Worm (Caenorhabditis elegans) whole organism, L3 larva: ENCODE results near the gene fat-2.
A peak's percentile ranks its signal among the peaks of the same experiment; 100 is the strongest.

Source experiments
- R02D3.7 ChIP-seq: fragments of 150-350 bp; optimal IDR thresholded peaks from 2 replicates; lab custom pipeline; 2014; ENCODE audit warnings: missing biosample characterization, missing genetic modification characterization
- ZK546.5 ChIP-seq: sonication (generic microtip); optimal IDR thresholded peaks from 2 replicates; lab custom pipeline; 2017; ENCODE audit warnings: missing biosample characterization, missing genetic modification characterization
- aly-2 ChIP-seq: fragments of 150-350 bp; optimal IDR thresholded peaks from 2 replicates; lab custom pipeline; 2014; ENCODE audit warnings: missing biosample characterization, missing genetic modification characterization
- ceh-16 ChIP-seq: sonication (generic microtip); optimal IDR thresholded peaks from 2 replicates; lab custom pipeline; 2017; ENCODE audit warnings: missing biosample characterization, missing genetic modification characterization
- ceh-28 ChIP-seq: fragments of 150-350 bp; optimal IDR thresholded peaks from 2 replicates; lab custom pipeline; 2014; ENCODE audit warnings: missing biosample characterization, missing genetic modification reagents, missing genetic modification characterization
- ceh-82 ChIP-seq: fragments of 150-350 bp; optimal IDR thresholded peaks from 2 replicates; lab custom pipeline; 2014; ENCODE audit warnings: missing biosample characterization, missing genetic modification characterization
- daf-12 ChIP-seq: fragments of 150-350 bp; optimal IDR thresholded peaks from 2 replicates; lab custom pipeline; 2014; ENCODE audit warnings: missing biosample characterization, missing genetic modification reagents, missing genetic modification characterization
- egl-27 ChIP-seq: sonication (generic microtip); optimal IDR thresholded peaks from 4 replicates; lab custom pipeline; 2017; ENCODE audit warnings: missing biosample characterization, missing genetic modification reagents, missing genetic modification characterization
- egl-5 ChIP-seq: fragments of 150-350 bp; optimal IDR thresholded peaks from 2 replicates; lab custom pipeline; 2017; ENCODE audit warnings: missing biosample characterization, missing genetic modification reagents, missing genetic modification characterization, inconsistent platforms
- elt-1 ChIP-seq: fragments of 150-350 bp; optimal IDR thresholded peaks from 2 replicates; lab custom pipeline; 2014; ENCODE audit warnings: missing biosample characterization, missing genetic modification characterization
- elt-2 ChIP-seq: sonication (generic microtip); optimal IDR thresholded peaks from 2 replicates; lab custom pipeline; 2016; ENCODE audit warnings: missing genetic modification reagents, mild to moderate bottlenecking, missing genetic modification characterization, missing compliant biosample characterization
- elt-3 ChIP-seq, 3 experiments: fragments of 150-350 bp in 1 of 3; sonication (generic microtip) in 2 of 3; optimal IDR thresholded peaks; 2 replicates in 2 of 3; 4 replicates in 1 of 3; lab custom pipeline; 2014 to 2017; ENCODE audit warnings: missing biosample characterization in 3 of 3, missing genetic modification characterization in 3 of 3
- eor-1 ChIP-seq, 2 experiments: fragments of 150-350 bp; optimal IDR thresholded peaks; 2 replicates each; lab custom pipeline; 2014 to 2018; ENCODE audit warnings: missing biosample characterization in 2 of 2, missing genetic modification characterization in 2 of 2
- fkh-2 ChIP-seq: fragments of 150-350 bp; optimal IDR thresholded peaks from 2 replicates; lab custom pipeline; 2014; ENCODE audit warnings: missing biosample characterization, missing genetic modification reagents, missing genetic modification characterization
- fos-1 ChIP-seq: fragments of 150-350 bp; optimal IDR thresholded peaks from 2 replicates; lab custom pipeline; 2014; ENCODE audit warnings: missing biosample characterization, missing genetic modification characterization
- jun-1 ChIP-seq: fragments of 150-350 bp; optimal IDR thresholded peaks from 2 replicates; lab custom pipeline; 2014; ENCODE audit warnings: missing biosample characterization, missing genetic modification reagents, missing genetic modification characterization
- lin-39 ChIP-seq: fragments of 150-350 bp; optimal IDR thresholded peaks from 2 replicates; lab custom pipeline; 2018; ENCODE audit warnings: missing biosample characterization, missing genetic modification reagents, missing genetic modification characterization
- lsy-12 ChIP-seq: sonication (generic microtip); optimal IDR thresholded peaks from 2 replicates; lab custom pipeline; 2016; ENCODE audit warnings: mild to moderate bottlenecking, missing genetic modification characterization, missing compliant biosample characterization
- mdl-1 ChIP-seq: fragments of 150-350 bp; optimal IDR thresholded peaks from 2 replicates; lab custom pipeline; 2014; ENCODE audit warnings: missing biosample characterization, missing genetic modification characterization
- mml-1 ChIP-seq: fragments of 150-350 bp; sonication (generic microtip); optimal IDR thresholded peaks from 3 replicates; lab custom pipeline; 2014; ENCODE audit warnings: missing biosample characterization, missing genetic modification characterization
- nfya-1 ChIP-seq: sonication (generic microtip); optimal IDR thresholded peaks from 2 replicates; lab custom pipeline; 2017; ENCODE audit warnings: missing genetic modification characterization, mild to moderate bottlenecking, missing compliant biosample characterization, antibody characterized with exemption, moderate library complexity; ENCODE audit not compliant: insufficient read depth
- nhr-11 ChIP-seq: fragments of 150-350 bp; optimal IDR thresholded peaks from 2 replicates; lab custom pipeline; 2014; ENCODE audit warnings: missing biosample characterization, missing genetic modification characterization
- nhr-12 ChIP-seq: fragments of 150-350 bp; optimal IDR thresholded peaks from 2 replicates; lab custom pipeline; 2014; ENCODE audit warnings: missing biosample characterization, missing genetic modification characterization
- nhr-23 ChIP-seq: fragments of 150-350 bp; optimal IDR thresholded peaks from 2 replicates; lab custom pipeline; 2014; ENCODE audit warnings: missing biosample characterization, missing genetic modification reagents, missing genetic modification characterization
- nhr-237 ChIP-seq: fragments of 150-350 bp; optimal IDR thresholded peaks from 2 replicates; lab custom pipeline; 2014; ENCODE audit warnings: missing biosample characterization, missing genetic modification characterization
- nhr-43 ChIP-seq: sonication (generic microtip); optimal IDR thresholded peaks from 2 replicates; lab custom pipeline; 2016; ENCODE audit warnings: mild to moderate bottlenecking, missing genetic modification characterization, missing compliant biosample characterization; ENCODE audit not compliant: poor library complexity, severe bottlenecking
- nhr-76 ChIP-seq: fragments of 150-350 bp; sonication (generic microtip); optimal IDR thresholded peaks from 5 replicates; lab custom pipeline; 2014; ENCODE audit warnings: missing biosample characterization, missing genetic modification characterization
- nhr-77 ChIP-seq: fragments of 150-350 bp; optimal IDR thresholded peaks from 2 replicates; lab custom pipeline; 2014; ENCODE audit warnings: missing biosample characterization, missing genetic modification characterization
- pha-4 ChIP-seq: fragments of 150-350 bp; optimal IDR thresholded peaks from 2 replicates; lab custom pipeline; 2014; ENCODE audit warnings: missing biosample characterization, missing genetic modification reagents, missing genetic modification characterization
- pqm-1 ChIP-seq: fragments of 150-350 bp; optimal IDR thresholded peaks from 2 replicates; lab custom pipeline; 2017; ENCODE audit warnings: missing biosample characterization, missing genetic modification characterization, inconsistent platforms
- sea-2 ChIP-seq: fragments of 150-350 bp; sonication (generic microtip); optimal IDR thresholded peaks from 4 replicates; lab custom pipeline; 2014; ENCODE audit warnings: missing biosample characterization, missing genetic modification reagents, missing genetic modification characterization
- skn-1 ChIP-seq: fragments of 150-350 bp; optimal IDR thresholded peaks from 2 replicates; lab custom pipeline; 2014; ENCODE audit warnings: missing biosample characterization, missing genetic modification characterization
- snpc-4 ChIP-seq: fragments of 150-350 bp; optimal IDR thresholded peaks from 2 replicates; lab custom pipeline; 2014; ENCODE audit warnings: missing biosample characterization, missing genetic modification characterization
- tbx-2 ChIP-seq: sonication (generic microtip); optimal IDR thresholded peaks from 2 replicates; lab custom pipeline; 2016; ENCODE audit warnings: mild to moderate bottlenecking, missing genetic modification characterization, missing compliant biosample characterization
- unc-62 ChIP-seq: fragments of 150-350 bp; sonication (generic microtip); optimal IDR thresholded peaks from 4 replicates; lab custom pipeline; 2014; ENCODE audit warnings: missing biosample characterization, missing genetic modification reagents, missing genetic modification characterization
- zag-1 ChIP-seq: fragments of 150-350 bp; optimal IDR thresholded peaks from 2 replicates; lab custom pipeline; 2014; ENCODE audit warnings: missing biosample characterization, missing genetic modification characterization
- ztf-11 ChIP-seq: fragments of 150-350 bp; optimal IDR thresholded peaks from 2 replicates; lab custom pipeline; 2014; ENCODE audit warnings: missing biosample characterization, missing genetic modification characterization
- ztf-4 ChIP-seq: fragments of 150-350 bp; optimal IDR thresholded peaks from 2 replicates; lab custom pipeline; 2014; ENCODE audit warnings: missing biosample characterization, missing genetic modification characterization

Gene fat-2

ce11 chrIV:13346078-13346477 lies 22.4 kb downstream of the fat-2 start:
- TF ChIP-seq nhr-12 (no peak), lin-39 (tag; lab: Kevin White, UChicago) (no peak), nhr-23 (tag; lab: Kevin White, UChicago) (no peak), ceh-16 (tag; lab: Kevin White, UChicago) (no peak), pqm-1 (tag; lab: Kevin White, UChicago) (peak; percentile 64), nhr-43 (tag; lab: Kevin White, UChicago) (no peak), ZK546.5 (tag; lab: Kevin White, UChicago) (no peak), jun-1 (tag; lab: Kevin White, UChicago) (peak; percentile 85), fos-1 (tag; lab: Kevin White, UChicago) (peak; percentile 36), lsy-12 (no peak), pha-4 (peak; percentile 99), sea-2 (GFP tag; lab: Kevin White, UChicago) (no peak), elt-1 (tag; lab: Kevin White, UChicago) (no peak), eor-1 (tag; optimal IDR thresholded peaks at IDR 0.05; lab: Kevin White, UChicago) (no peak), elt-3 (tag; optimal IDR thresholded peaks at IDR 0.05; lab: Kevin White, UChicago) (no peak), zag-1 (tag; lab: Kevin White, UChicago) (no peak), egl-5 (no peak), ztf-11 (tag; lab: Kevin White, UChicago) (no peak), ceh-82 (tag; lab: Kevin White, UChicago) (no peak), nhr-77 (tag; lab: Kevin White, UChicago) (no peak), daf-12 (tag; lab: Kevin White, UChicago) (no peak), elt-2 (peak; percentile 66), tbx-2 (tag; lab: Kevin White, UChicago) (no peak)

- peak; percentile 60 for TF ChIP-seq jun-1 (tag; lab: Kevin White, UChicago)
- TF ChIP-seq fkh-2 = no peak
- peak; percentile 89 for TF ChIP-seq elt-2
- TF ChIP-seq R02D3.7 = no peak
- no peak for TF ChIP-seq unc-62 (GFP tag; lab: Kevin White, UChicago)
- no peak for TF ChIP-seq nhr-12
- TF ChIP-seq nhr-237 (tag; lab: Kevin White, UChicago) = no peak
- TF ChIP-seq egl-27 (tag; lab: Kevin White, UChicago) = no peak
- peak; percentile 87 for TF ChIP-seq pha-4
- TF ChIP-seq pqm-1 (tag; lab: Kevin White, UChicago) = peak; percentile 99
- TF ChIP-seq zag-1 (tag; lab: Kevin White, UChicago) = no peak
- no peak for TF ChIP-seq skn-1 (tag; lab: Kevin White, UChicago)
- no peak for TF ChIP-seq aly-2 (tag; lab: Kevin White, UChicago)
- no peak for TF ChIP-seq snpc-4 (tag; lab: Kevin White, UChicago)
- no peak for TF ChIP-seq ceh-28 (tag; lab: Kevin White, UChicago)
Measured at ce11 chrIV:13347232-13347715, 23.6 kb downstream of the fat-2 start, which contains the start of gene W02A2.9. Gene W02A2.9, plus strand, starts transcription at chrIV:13347665.

- TF ChIP-seq nhr-11 (tag; lab: Kevin White, UChicago) (no peak), fkh-2 (no peak), elt-2 (no peak), ztf-11 (tag; lab: Kevin White, UChicago) (no peak), elt-3 (tag; optimal IDR thresholded peaks at IDR 0.05; lab: Kevin White, UChicago) (no peak), nfya-1 (tag; lab: Kevin White, UChicago) (no peak), lin-39 (tag; lab: Kevin White, UChicago) (no peak), snpc-4 (tag; lab: Kevin White, UChicago) (no peak), nhr-23 (tag; lab: Kevin White, UChicago) (no peak), ceh-82 (tag; lab: Kevin White, UChicago) (no peak), mml-1 (tag; lab: Kevin White, UChicago) (no peak), zag-1 (tag; lab: Kevin White, UChicago) (no peak), mdl-1 (tag; lab: Kevin White, UChicago) (no peak), nhr-76 (no peak), ztf-4 (tag; lab: Kevin White, UChicago) (no peak), daf-12 (tag; lab: Kevin White, UChicago) (no peak), pqm-1 (tag; lab: Kevin White, UChicago) (no peak)
Measured at ce11 chrIV:13348592-13348991, 24.9 kb downstream of the fat-2 start, which contains the start of gene W02A2.12. Gene W02A2.12, minus strand, starts transcription at chrIV:13348831.
